Fruit fly (Drosophila melanogaster): ENCODE measurements around the gene CG14443.

The CG14443 gene

dm6 chrX:6601144-6601543, 32.6 kb upstream of the CG14443 start (continued):
- TF ChIP-seq CG17328 (GFP tag; IDR thresholded peaks at IDR 0.05) = 0 out of 2 replicates have a peak, but pooled peaks have one; percentile 27
- no peak for TF ChIP-seq Poxn (GFP tag; IDR thresholded peaks at IDR 0.05)
- no peak for TF ChIP-seq ems (GFP tag; optimal IDR thresholded peaks at IDR 0.05)
- no peak for TF ChIP-seq ase (GFP tag; IDR thresholded peaks at IDR 0.05)
- no peak for TF ChIP-seq Nf-YB (GFP tag; optimal IDR thresholded peaks at IDR 0.05)
- no peak for TF ChIP-seq CG3847 (GFP tag; IDR thresholded peaks at IDR 0.05)
- no peak for TF ChIP-seq Lpt (GFP tag; optimal IDR thresholded peaks at IDR 0.05)
- TF ChIP-seq onecut (GFP tag; IDR thresholded peaks at IDR 0.05) = no peak
- TF ChIP-seq prd (optimal IDR thresholded peaks at IDR 0.05) = no peak
- TF ChIP-seq prd (GFP tag; IDR thresholded peaks at IDR 0.05) = peak; percentile 53; the same call in 1 of the 3 replicates
- TF ChIP-seq so (GFP tag; IDR thresholded peaks at IDR 0.05) = no peak
- no peak for TF ChIP-seq crp (GFP tag; optimal IDR thresholded peaks at IDR 0.05)
- no peak for TF ChIP-seq Dad (GFP tag; optimal IDR thresholded peaks at IDR 0.05)
- TF ChIP-seq CG1603 (tag; optimal IDR thresholded peaks at IDR 0.05) = peak; percentile 36
- TF ChIP-seq btn (GFP tag; optimal IDR thresholded peaks at IDR 0.05) = no peak
- no peak for TF ChIP-seq gcm (GFP tag; optimal IDR thresholded peaks at IDR 0.05)

dm6 chrX:6601641-6602276, 32.0 kb upstream of the CG14443 start:
- TF ChIP-seq dm (GFP tag; optimal IDR thresholded peaks at IDR 0.05) (peak; percentile 64), slp2 (GFP tag; optimal IDR thresholded peaks at IDR 0.05) (peak; percentile 73), Atf6 (GFP tag; IDR thresholded peaks at IDR 0.05) (peak; percentile 89), CG8089 (GFP tag; optimal IDR thresholded peaks at IDR 0.05) (peak; percentile 70), pita (GFP tag; optimal IDR thresholded peaks at IDR 0.05) (no peak), CG13775 (GFP tag; optimal IDR thresholded peaks at IDR 0.05) (peak; percentile 91), hth (optimal IDR thresholded peaks at IDR 0.05) (no peak), Sin3A (optimal IDR thresholded peaks at IDR 0.05) (no peak), CG7928 (GFP tag; optimal IDR thresholded peaks at IDR 0.05) (peak; percentile 54), CG9609 (GFP tag; optimal IDR thresholded peaks at IDR 0.05) (peak; percentile 69), sim (GFP tag; IDR thresholded peaks at IDR 0.05) (peak; percentile 84), croc (GFP tag; conservative IDR thresholded peaks at IDR 0.05) (peak; percentile 88), zf30C (GFP tag; optimal IDR thresholded peaks at IDR 0.05) (no peak), CG4707 (GFP tag; optimal IDR thresholded peaks at IDR 0.05) (peak; percentile 83), abd-A (tag; optimal IDR thresholded peaks at IDR 0.05) (peak; percentile 94), CG12744 (GFP tag; optimal IDR thresholded peaks at IDR 0.05) (peak; percentile 57), luna (GFP tag; optimal IDR thresholded peaks at IDR 0.05) (no peak), CG2199 (GFP tag; IDR thresholded peaks at IDR 0.05) (peak; percentile 78; the same call in 2 of the 3 replicates), CG14441 (GFP tag; IDR thresholded peaks at IDR 0.05) (peak; percentile 87), vnd (GFP tag; IDR thresholded peaks at IDR 0.05; ENCODE audit: partially characterized antibody) (no peak), Hr3 (GFP tag; optimal IDR thresholded peaks at IDR 0.05) (peak; percentile 83), CG12391 (tag; optimal IDR thresholded peaks at IDR 0.05) (peak; percentile 94), Sry-δ (GFP tag; optimal IDR thresholded peaks at IDR 0.05) (peak; percentile 38), kni (GFP tag; optimal IDR thresholded peaks at IDR 0.05) (peak; percentile 74), Ada2b (GFP tag; IDR thresholded peaks at IDR 0.05) (peak; percentile 88), CG9797 (GFP tag; optimal IDR thresholded peaks at IDR 0.05) (peak; percentile 24), pfk (GFP tag; optimal IDR thresholded peaks at IDR 0.05) (no peak), Lhr (GFP tag; optimal IDR thresholded peaks at IDR 0.05) (peak; percentile 64), tgo (GFP tag; IDR thresholded peaks at IDR 0.05) (peak; percentile 91), CG14860 (GFP tag; IDR thresholded peaks at IDR 0.05; ENCODE audit: partially characterized antibody) (peak; percentile 70), CG14965 (GFP tag; optimal IDR thresholded peaks at IDR 0.05; ENCODE audit: borderline replicate concordance) (no peak), CG10654 (GFP tag; optimal IDR thresholded peaks at IDR 0.05) (peak; percentile 85), CG1832 (GFP tag; optimal IDR thresholded peaks at IDR 0.05) (peak; percentile 88), CG10321 (GFP tag; IDR thresholded peaks at IDR 0.05) (no peak), Bdp1 (GFP tag; optimal IDR thresholded peaks at IDR 0.05) (peak; percentile 71)

Data from whole organism, embryonic.